Fruit fly (Drosophila melanogaster) Kc167 (cell line): Measurements from ENCODE around the gene sd.

Source experiments
- Myc ChIP-seq: fragments of >200 bp; optimal IDR thresholded peaks from 2 replicates; lab custom pipeline; 2017; ENCODE audit warnings: missing external identifiers
- Sin3A ChIP-seq: fragments of >200 bp; optimal IDR thresholded peaks from 2 replicates; lab custom pipeline; 2018; ENCODE audit warnings: missing external identifiers
- h ChIP-seq: fragments of >200 bp; optimal IDR thresholded peaks from 3 replicates; lab custom pipeline; 2018; ENCODE audit warnings: missing external identifiers
- insv ChIP-seq: fragments of >200 bp; optimal IDR thresholded peaks from 3 replicates; lab custom pipeline; 2018; ENCODE audit warnings: missing external identifiers
- psq ChIP-seq: fragments of >200 bp; optimal IDR thresholded peaks from 2 replicates; lab custom pipeline; 2017; ENCODE audit warnings: missing external identifiers

DNA sequence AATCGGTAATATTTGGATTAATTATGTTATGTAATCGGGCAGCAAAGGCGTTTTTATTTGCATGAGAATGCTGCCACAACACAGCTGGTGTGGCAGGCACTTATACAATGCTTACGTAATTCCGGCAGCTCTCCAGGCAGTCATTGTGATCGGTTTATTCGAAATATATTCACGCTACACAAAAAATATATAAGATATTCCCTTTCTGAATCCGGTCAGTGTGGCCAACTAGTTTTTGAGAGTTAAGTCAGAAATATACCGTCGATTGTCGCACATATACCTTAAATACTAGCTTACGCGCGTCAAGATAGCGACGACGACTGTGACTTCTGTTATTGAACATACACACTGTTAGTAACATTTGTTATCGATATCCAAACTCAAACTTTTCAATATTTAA is 44.9 kb downstream of the sd start, which contains the start of gene sun:
- no peak for TF ChIP-seq insv (lab: Kevin White, UChicago)
- no peak for TF ChIP-seq psq (lab: Kevin White, UChicago)
- no peak for TF ChIP-seq Myc (lab: Kevin White, UChicago)
- TF ChIP-seq h (lab: Kevin White, UChicago) = no peak
- TF ChIP-seq Sin3A (lab: Kevin White, UChicago) = no peak
